Worm (Caenorhabditis elegans): Measurements from ENCODE around the gene Y38E10A.1.

Gene Y38E10A.1

ce11 chrII:12542594-12542997 is 27.8 kb downstream of the Y38E10A.1 start (continued):
- TF ChIP-seq nhr-10 (tag; optimal IDR thresholded peaks at IDR 0.05) (no peak), Y105C5A.15 (GFP tag; IDR thresholded peaks at IDR 0.05) (no peak), pqm-1 (tag; optimal IDR thresholded peaks at IDR 0.05) (no peak), sdz-12 (GFP tag; optimal IDR thresholded peaks at IDR 0.05) (no peak), mxl-2 (GFP tag; conservative IDR thresholded peaks at IDR 0.05) (no peak), dmd-8 (GFP tag; IDR thresholded peaks at IDR 0.05) (peak; percentile 62; the same call in 1 of the 2 replicates), R02D3.7 (tag; optimal IDR thresholded peaks at IDR 0.05) (no peak), rbr-2 (tag; optimal IDR thresholded peaks at IDR 0.05) (no peak), jun-1 (tag; optimal IDR thresholded peaks at IDR 0.05) (no peak), vab-7 (GFP tag; IDR thresholded peaks at IDR 0.05) (no peak), ZK337.2 (GFP tag; IDR thresholded peaks at IDR 0.05) (0 out of 2 replicates have a peak, but pooled peaks have one; percentile 40), lin-39 (tag; optimal IDR thresholded peaks at IDR 0.05) (no peak), dpl-1 (GFP tag; optimal IDR thresholded peaks at IDR 0.05) (no peak), hlh-11 (tag; optimal IDR thresholded peaks at IDR 0.05) (peak; percentile 3), lin-15B (tag; optimal IDR thresholded peaks at IDR 0.05) (no peak), gei-8 (GFP tag; optimal IDR thresholded peaks at IDR 0.05) (peak; percentile 26), mep-1 (tag; optimal IDR thresholded peaks at IDR 0.05) (no peak), Y48G9A.11 (GFP tag; IDR thresholded peaks at IDR 0.05) (0 out of 2 replicates have a peak, but pooled peaks have one; percentile 46), lim-7 (GFP tag; IDR thresholded peaks at IDR 0.05) (peak; percentile 74), skn-1 (tag; optimal IDR thresholded peaks at IDR 0.05) (no peak), snpc-4 (tag; optimal IDR thresholded peaks at IDR 0.05) (no peak), ceh-20 (GFP tag; IDR thresholded peaks at IDR 0.05) (no peak), ceh-44 (GFP tag; IDR thresholded peaks at IDR 0.05) (no peak), madf-9 (GFP tag; conservative IDR thresholded peaks at IDR 0.05) (0 out of 2 replicates have a peak, but pooled peaks have one; percentile 36), daf-16 (GFP tag; optimal IDR thresholded peaks at IDR 0.05) (peak; percentile 42 to 84), daf-16 (tag; optimal IDR thresholded peaks at IDR 0.05) (no peak), ceh-62 (tag; optimal IDR thresholded peaks at IDR 0.05) (no peak), daf-8 (GFP tag; IDR thresholded peaks at IDR 0.05) (no peak), nhr-77 (tag; optimal IDR thresholded peaks at IDR 0.05) (no peak), nhr-237 (tag; optimal IDR thresholded peaks at IDR 0.05) (no peak), zag-1 (tag; optimal IDR thresholded peaks at IDR 0.05) (no peak), aly-2 (tag; optimal IDR thresholded peaks at IDR 0.05) (no peak), hmg-1.1 (GFP tag; IDR thresholded peaks at IDR 0.05) (no peak), Y5F2A.4 (GFP tag; optimal IDR thresholded peaks at IDR 0.05) (no peak), nhr-28 (tag; optimal IDR thresholded peaks at IDR 0.05) (no peak), F49E8.2 (tag; optimal IDR thresholded peaks at IDR 0.05; ENCODE audit: borderline replicate concordance) (peak; percentile 4), hif-1 (tag; optimal IDR thresholded peaks at IDR 0.05) (no peak), ceh-28 (tag; optimal IDR thresholded peaks at IDR 0.05) (no peak), fos-1 (tag; optimal IDR thresholded peaks at IDR 0.05) (no peak), zip-11 (GFP tag; IDR thresholded peaks at IDR 0.05) (no peak), unc-130 (GFP tag; optimal IDR thresholded peaks at IDR 0.05) (no peak), cey-2 (tag; optimal IDR thresholded peaks at IDR 0.05; ENCODE audit: borderline replicate concordance, insufficient read depth) (no peak), lin-29 (GFP tag; IDR thresholded peaks at IDR 0.05) (no peak), T20F7.1 (GFP tag; optimal IDR thresholded peaks at IDR 0.05) (no peak), arid-1 (GFP tag; conservative IDR thresholded peaks at IDR 0.05) (0 out of 2 replicates have a peak, but pooled peaks have one; percentile 40), unc-62 (GFP tag; optimal IDR thresholded peaks at IDR 0.05 in 1 of 2) (no peak), unc-62 (tag; optimal IDR thresholded peaks at IDR 0.05) (no peak), lin-1 (GFP tag; IDR thresholded peaks at IDR 0.05) (peak; percentile 49; the same call in 1 of the 2 replicates), nhr-42 (GFP tag; IDR thresholded peaks at IDR 0.05) (no peak), mdt-29 (GFP tag; IDR thresholded peaks at IDR 0.05) (no peak), duxl-1 (tag; optimal IDR thresholded peaks at IDR 0.05; ENCODE audit: poor library complexity) (no peak), ces-1 (GFP tag; optimal IDR thresholded peaks at IDR 0.05) (no peak), T26A8.4 (GFP tag; IDR thresholded peaks at IDR 0.05) (no peak)
